Fruit fly (Drosophila melanogaster): Measurements from ENCODE around the gene pzg.

The pzg gene

dm6 chr3L:21252932-21253760 lies 32.8 kb upstream of the pzg start (continued):
- TF ChIP-seq CG2199 (GFP tag; IDR thresholded peaks at IDR 0.05) (0 out of 3 replicates have a peak, but pooled peaks have one; percentile 63), nerfin-2 (GFP tag; IDR thresholded peaks at IDR 0.05; ENCODE audit: partially characterized antibody) (0 out of 2 replicates have a peak, but pooled peaks have one; percentile 9), Spps (tag; optimal IDR thresholded peaks at IDR 0.05) (no peak), tgo (GFP tag; IDR thresholded peaks at IDR 0.05) (no peak), CG6689 (GFP tag; IDR thresholded peaks at IDR 0.05) (no peak), CHES-1-like (GFP tag; optimal IDR thresholded peaks at IDR 0.05) (no peak), CG43689 (GFP tag; IDR thresholded peaks at IDR 0.05) (no peak), cg (GFP tag; optimal IDR thresholded peaks at IDR 0.05) (peak; percentile 40), CG31224 (GFP tag; IDR thresholded peaks at IDR 0.05) (no peak), fu2 (GFP tag; optimal IDR thresholded peaks at IDR 0.05) (no peak), CG17568 (GFP tag; optimal IDR thresholded peaks at IDR 0.05) (no peak), CG6683 (GFP tag; optimal IDR thresholded peaks at IDR 0.05) (no peak), toy (GFP tag; IDR thresholded peaks at IDR 0.05) (no peak), CG9797 (GFP tag; optimal IDR thresholded peaks at IDR 0.05) (no peak), PHDP (tag; optimal IDR thresholded peaks at IDR 0.05) (no peak), Antp (GFP tag; optimal IDR thresholded peaks at IDR 0.05) (no peak), lilli (GFP tag; optimal IDR thresholded peaks at IDR 0.05) (no peak), Xbp1 (GFP tag; optimal IDR thresholded peaks at IDR 0.05) (no peak), CG17385 (GFP tag; optimal IDR thresholded peaks at IDR 0.05) (no peak), bbx (GFP tag; IDR thresholded peaks at IDR 0.05; ENCODE audit: partially characterized antibody) (peak; percentile 12; the same call in 1 of the 2 replicates), Tbp (GFP tag; optimal IDR thresholded peaks at IDR 0.05) (no peak), CG14050 (GFP tag; IDR thresholded peaks at IDR 0.05) (no peak), HLHmδ (GFP tag; optimal IDR thresholded peaks at IDR 0.05) (peak; percentile 23), wor (GFP tag; IDR thresholded peaks at IDR 0.05) (no peak), rib (GFP tag; IDR thresholded peaks at IDR 0.05) (peak; percentile 62; the same call in 1 of the 2 replicates), Bteb2 (GFP tag; optimal IDR thresholded peaks at IDR 0.05) (no peak), Rx (GFP tag; IDR thresholded peaks at IDR 0.05) (no peak), ac (GFP tag; optimal IDR thresholded peaks at IDR 0.05) (no peak), sens-2 (GFP tag; IDR thresholded peaks at IDR 0.05) (no peak), Side (GFP tag; optimal IDR thresholded peaks at IDR 0.05) (no peak), Mrtf (GFP tag; IDR thresholded peaks at IDR 0.05) (no peak), CG6791 (GFP tag; IDR thresholded peaks at IDR 0.05; ENCODE audit: partially characterized antibody) (0 out of 3 replicates have a peak, but pooled peaks have one; percentile 15), ase (GFP tag; IDR thresholded peaks at IDR 0.05) (no peak), Dip3 (GFP tag; optimal IDR thresholded peaks at IDR 0.05) (no peak), dpn (GFP tag; optimal IDR thresholded peaks at IDR 0.05) (no peak), CG33213 (GFP tag; optimal IDR thresholded peaks at IDR 0.05) (no peak), CG4328 (GFP tag; optimal IDR thresholded peaks at IDR 0.05) (no peak), CkIIα-i1 (GFP tag; IDR thresholded peaks at IDR 0.05) (no peak), CG18619 (GFP tag; optimal IDR thresholded peaks at IDR 0.05) (no peak), Dfd (GFP tag; optimal IDR thresholded peaks at IDR 0.05) (no peak), abd-A (tag; optimal IDR thresholded peaks at IDR 0.05) (no peak), lov (optimal IDR thresholded peaks at IDR 0.05) (no peak), lov (GFP tag; IDR thresholded peaks at IDR 0.05) (no peak), zfh2 (GFP tag; optimal IDR thresholded peaks at IDR 0.05) (no peak), lbe (GFP tag; optimal IDR thresholded peaks at IDR 0.05) (no peak), NC2α (GFP tag; optimal IDR thresholded peaks at IDR 0.05) (no peak), wek (GFP tag; optimal IDR thresholded peaks at IDR 0.05) (no peak), CG31365 (tag; optimal IDR thresholded peaks at IDR 0.05) (no peak), maf-S (GFP tag; optimal IDR thresholded peaks at IDR 0.05) (no peak), CG14965 (GFP tag; optimal IDR thresholded peaks at IDR 0.05; ENCODE audit: borderline replicate concordance) (no peak)

Data from whole organism, embryonic.